Worm (Caenorhabditis elegans) whole organism, L1 larva: ENCODE data around the gene fbxb-49.

ENCODE experiments used
- ama-1 ChIP-seq: fragments of 150-350 bp; optimal IDR thresholded peaks from 2 replicates; lab custom pipeline; 2014
- blmp-1 ChIP-seq: fragments of 150-350 bp; optimal IDR thresholded peaks from 2 replicates; lab custom pipeline; 2014; ENCODE audit warnings: missing biosample characterization, missing genetic modification characterization
- elt-2 ChIP-seq: sonication (generic microtip); optimal IDR thresholded peaks from 2 replicates; lab custom pipeline; 2016; ENCODE audit warnings: missing genetic modification characterization, mild to moderate bottlenecking, inconsistent platforms, missing compliant biosample characterization, missing genetic modification reagents
- ets-5 ChIP-seq: fragments of 200-800 bp; sonication (Bioruptor generic); IDR thresholded peaks from 2 replicates; pipeline ENCODE4 v1.3.6; 2022; ENCODE audit warnings: missing genetic modification characterization, missing compliant biosample characterization
- mep-1 ChIP-seq: fragments of 150-350 bp; optimal IDR thresholded peaks from 2 replicates; lab custom pipeline; 2014; ENCODE audit warnings: missing biosample characterization, missing genetic modification characterization
- nhr-11 ChIP-seq: fragments of 150-350 bp; optimal IDR thresholded peaks from 2 replicates; lab custom pipeline; 2014; ENCODE audit warnings: missing biosample characterization, missing genetic modification characterization
- nhr-12 ChIP-seq: sonication (generic microtip); optimal IDR thresholded peaks from 2 replicates; lab custom pipeline; 2017; ENCODE audit warnings: missing biosample characterization, missing genetic modification characterization
- nhr-71 ChIP-seq: sonication (generic microtip); optimal IDR thresholded peaks from 2 replicates; lab custom pipeline; 2016; ENCODE audit warnings: mild to moderate bottlenecking, missing genetic modification characterization, moderate library complexity, missing compliant biosample characterization
- xbp-1 ChIP-seq: sonication (generic microtip); optimal IDR thresholded peaks from 2 replicates; lab custom pipeline; 2016; ENCODE audit warnings: missing genetic modification characterization, missing compliant biosample characterization

DNA sequence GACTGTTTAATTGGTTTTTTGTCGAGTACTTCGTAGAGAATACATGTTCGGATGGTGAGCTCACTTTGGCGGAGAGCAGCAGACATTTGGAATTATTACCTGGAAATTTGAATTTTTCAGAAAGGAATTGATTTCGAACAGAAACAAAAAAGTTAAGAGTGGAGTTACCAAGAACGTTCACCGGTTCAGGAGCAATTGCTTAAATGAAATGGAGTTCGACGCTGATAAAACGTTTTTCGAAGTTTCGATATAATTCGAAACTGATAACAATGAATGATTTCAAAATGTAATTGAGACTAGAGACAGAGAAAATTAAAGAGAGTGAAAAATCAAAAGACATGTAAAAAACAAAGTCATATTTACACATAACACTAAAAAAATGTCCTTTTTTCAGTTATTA, 42.3 kb downstream of the fbxb-49 start, which contains the start of gene fbxa-163:
- no peak for TF ChIP-seq elt-2 (tag; lab: Kevin White, UChicago)
- TF ChIP-seq ets-5 (GFP tag; lab: Robert Waterston, UW): no peak
- no peak for TF ChIP-seq blmp-1 (tag; lab: Kevin White, UChicago)
- TF ChIP-seq mep-1 (tag; lab: Kevin White, UChicago): no peak
- TF ChIP-seq xbp-1 (tag; lab: Kevin White, UChicago): no peak
- TF ChIP-seq nhr-71 (tag; lab: Kevin White, UChicago): no peak
- no peak for TF ChIP-seq nhr-12 (tag; lab: Kevin White, UChicago)
- no peak for TF ChIP-seq nhr-11 (tag; lab: Kevin White, UChicago)
- no peak for TF ChIP-seq ama-1 (lab: Kevin White, UChicago)
